Worm (Caenorhabditis elegans) whole organism, L3 larva: ENCODE data around the gene F09F9.1.

ENCODE experiments used
- R02D3.7 ChIP-seq: fragments of 150-350 bp; optimal IDR thresholded peaks from 2 replicates; lab custom pipeline; 2014; ENCODE audit warnings: missing biosample characterization, missing genetic modification characterization
- ZK546.5 ChIP-seq: sonication (generic microtip); optimal IDR thresholded peaks from 2 replicates; lab custom pipeline; 2017; ENCODE audit warnings: missing biosample characterization, missing genetic modification characterization
- aly-2 ChIP-seq: fragments of 150-350 bp; optimal IDR thresholded peaks from 2 replicates; lab custom pipeline; 2014; ENCODE audit warnings: missing biosample characterization, missing genetic modification characterization
- ama-1 ChIP-seq: fragments of 150-350 bp; optimal IDR thresholded peaks from 2 replicates; lab custom pipeline; 2018
- ceh-16 ChIP-seq: sonication (generic microtip); optimal IDR thresholded peaks from 2 replicates; lab custom pipeline; 2017; ENCODE audit warnings: missing biosample characterization, missing genetic modification characterization
- ceh-28 ChIP-seq: fragments of 150-350 bp; optimal IDR thresholded peaks from 2 replicates; lab custom pipeline; 2014; ENCODE audit warnings: missing biosample characterization, missing genetic modification reagents, missing genetic modification characterization
- ceh-82 ChIP-seq: fragments of 150-350 bp; optimal IDR thresholded peaks from 2 replicates; lab custom pipeline; 2014; ENCODE audit warnings: missing biosample characterization, missing genetic modification characterization
- egl-5 ChIP-seq: fragments of 150-350 bp; optimal IDR thresholded peaks from 2 replicates; lab custom pipeline; 2017; ENCODE audit warnings: missing biosample characterization, missing genetic modification reagents, missing genetic modification characterization, inconsistent platforms
- elt-2 ChIP-seq: sonication (generic microtip); optimal IDR thresholded peaks from 2 replicates; lab custom pipeline; 2016; ENCODE audit warnings: missing genetic modification reagents, mild to moderate bottlenecking, missing genetic modification characterization, missing compliant biosample characterization
- elt-3 ChIP-seq, 3 experiments: fragments of 150-350 bp in 1 of 3; sonication (generic microtip) in 2 of 3; optimal IDR thresholded peaks; 2 replicates in 2 of 3; 4 replicates in 1 of 3; lab custom pipeline; 2014 to 2017; ENCODE audit warnings: missing biosample characterization in 3 of 3, missing genetic modification characterization in 3 of 3
- fkh-10 ChIP-seq: sonication (generic microtip); optimal IDR thresholded peaks from 2 replicates; lab custom pipeline; 2017; ENCODE audit warnings: missing biosample characterization, missing genetic modification reagents, missing genetic modification characterization
- fkh-2 ChIP-seq: fragments of 150-350 bp; optimal IDR thresholded peaks from 2 replicates; lab custom pipeline; 2014; ENCODE audit warnings: missing biosample characterization, missing genetic modification reagents, missing genetic modification characterization
- fos-1 ChIP-seq: fragments of 150-350 bp; optimal IDR thresholded peaks from 2 replicates; lab custom pipeline; 2014; ENCODE audit warnings: missing biosample characterization, missing genetic modification characterization
- hmg-11 ChIP-seq: sonication (generic microtip); optimal IDR thresholded peaks from 2 replicates; lab custom pipeline; 2016; ENCODE audit warnings: missing genetic modification characterization, missing compliant biosample characterization
- jun-1 ChIP-seq: fragments of 150-350 bp; optimal IDR thresholded peaks from 2 replicates; lab custom pipeline; 2014; ENCODE audit warnings: missing biosample characterization, missing genetic modification reagents, missing genetic modification characterization
- lin-39 ChIP-seq: fragments of 150-350 bp; optimal IDR thresholded peaks from 2 replicates; lab custom pipeline; 2018; ENCODE audit warnings: missing biosample characterization, missing genetic modification reagents, missing genetic modification characterization
- lsy-12 ChIP-seq: sonication (generic microtip); optimal IDR thresholded peaks from 2 replicates; lab custom pipeline; 2016; ENCODE audit warnings: mild to moderate bottlenecking, missing genetic modification characterization, missing compliant biosample characterization
- mdl-1 ChIP-seq: fragments of 150-350 bp; optimal IDR thresholded peaks from 2 replicates; lab custom pipeline; 2014; ENCODE audit warnings: missing biosample characterization, missing genetic modification characterization
- mml-1 ChIP-seq: fragments of 150-350 bp; sonication (generic microtip); optimal IDR thresholded peaks from 3 replicates; lab custom pipeline; 2014; ENCODE audit warnings: missing biosample characterization, missing genetic modification characterization
- nfya-1 ChIP-seq: sonication (generic microtip); optimal IDR thresholded peaks from 2 replicates; lab custom pipeline; 2017; ENCODE audit warnings: missing genetic modification characterization, mild to moderate bottlenecking, missing compliant biosample characterization, antibody characterized with exemption, moderate library complexity; ENCODE audit not compliant: insufficient read depth
- nhr-11 ChIP-seq: fragments of 150-350 bp; optimal IDR thresholded peaks from 2 replicates; lab custom pipeline; 2014; ENCODE audit warnings: missing biosample characterization, missing genetic modification characterization
- nhr-23 ChIP-seq: fragments of 150-350 bp; optimal IDR thresholded peaks from 2 replicates; lab custom pipeline; 2014; ENCODE audit warnings: missing biosample characterization, missing genetic modification reagents, missing genetic modification characterization
- nhr-237 ChIP-seq: fragments of 150-350 bp; optimal IDR thresholded peaks from 2 replicates; lab custom pipeline; 2014; ENCODE audit warnings: missing biosample characterization, missing genetic modification characterization
- nhr-25 ChIP-seq: sonication (generic microtip); optimal IDR thresholded peaks from 2 replicates; lab custom pipeline; 2017; ENCODE audit warnings: missing biosample characterization, missing genetic modification characterization
- nhr-28 ChIP-seq: fragments of 150-350 bp; optimal IDR thresholded peaks from 2 replicates; lab custom pipeline; 2014; ENCODE audit warnings: missing biosample characterization, missing genetic modification characterization
- nhr-43 ChIP-seq: sonication (generic microtip); optimal IDR thresholded peaks from 2 replicates; lab custom pipeline; 2016; ENCODE audit warnings: mild to moderate bottlenecking, missing genetic modification characterization, missing compliant biosample characterization; ENCODE audit not compliant: poor library complexity, severe bottlenecking
- nhr-76 ChIP-seq: fragments of 150-350 bp; sonication (generic microtip); optimal IDR thresholded peaks from 5 replicates; lab custom pipeline; 2014; ENCODE audit warnings: missing biosample characterization, missing genetic modification characterization
- nhr-77 ChIP-seq: fragments of 150-350 bp; optimal IDR thresholded peaks from 2 replicates; lab custom pipeline; 2014; ENCODE audit warnings: missing biosample characterization, missing genetic modification characterization
- pha-4 ChIP-seq: fragments of 150-350 bp; optimal IDR thresholded peaks from 2 replicates; lab custom pipeline; 2014; ENCODE audit warnings: missing biosample characterization, missing genetic modification reagents, missing genetic modification characterization
- pqm-1 ChIP-seq: fragments of 150-350 bp; optimal IDR thresholded peaks from 2 replicates; lab custom pipeline; 2017; ENCODE audit warnings: missing biosample characterization, missing genetic modification characterization, inconsistent platforms
- sea-2 ChIP-seq: fragments of 150-350 bp; sonication (generic microtip); optimal IDR thresholded peaks from 4 replicates; lab custom pipeline; 2014; ENCODE audit warnings: missing biosample characterization, missing genetic modification reagents, missing genetic modification characterization
- skn-1 ChIP-seq: fragments of 150-350 bp; optimal IDR thresholded peaks from 2 replicates; lab custom pipeline; 2014; ENCODE audit warnings: missing biosample characterization, missing genetic modification characterization
- tbx-2 ChIP-seq: sonication (generic microtip); optimal IDR thresholded peaks from 2 replicates; lab custom pipeline; 2016; ENCODE audit warnings: mild to moderate bottlenecking, missing genetic modification characterization, missing compliant biosample characterization
- unc-39 ChIP-seq: sonication (generic microtip); optimal IDR thresholded peaks from 4 replicates; lab custom pipeline; 2017; ENCODE audit warnings: missing biosample characterization, missing genetic modification characterization
- unc-62 ChIP-seq: fragments of 150-350 bp; sonication (generic microtip); optimal IDR thresholded peaks from 4 replicates; lab custom pipeline; 2014; ENCODE audit warnings: missing biosample characterization, missing genetic modification reagents, missing genetic modification characterization
- ztf-11 ChIP-seq: fragments of 150-350 bp; optimal IDR thresholded peaks from 2 replicates; lab custom pipeline; 2014; ENCODE audit warnings: missing biosample characterization, missing genetic modification characterization
- ztf-4 ChIP-seq: fragments of 150-350 bp; optimal IDR thresholded peaks from 2 replicates; lab custom pipeline; 2014; ENCODE audit warnings: missing biosample characterization, missing genetic modification characterization

Gene F09F9.1

ce11 chrX:4145051-4145826, 30.1 kb downstream of the F09F9.1 start:
- peak; percentile 57 for TF ChIP-seq nfya-1 (tag; lab: Kevin White, UChicago)
- peak; percentile 61 for TF ChIP-seq nhr-11 (tag; lab: Kevin White, UChicago)
- peak; percentile 68 for TF ChIP-seq pha-4 (tag; lab: Kevin White, UChicago)
- peak; percentile 73 for TF ChIP-seq nhr-23 (tag; lab: Kevin White, UChicago)
- TF ChIP-seq nhr-77 (tag; lab: Kevin White, UChicago): no peak
- no peak for TF ChIP-seq nhr-237
- TF ChIP-seq nhr-28 (tag; lab: Kevin White, UChicago): no peak
- TF ChIP-seq nhr-43 (tag; lab: Kevin White, UChicago): peak; percentile 64
- TF ChIP-seq mdl-1 (tag; lab: Kevin White, UChicago): peak; percentile 88
- peak; percentile 24 for TF ChIP-seq egl-5 (tag; lab: Kevin White, UChicago)
- no peak for TF ChIP-seq nhr-76
- peak; percentile 8 for TF ChIP-seq ceh-82 (tag; lab: Kevin White, UChicago)
- peak; percentile 27 for TF ChIP-seq pqm-1 (tag; lab: Kevin White, UChicago)
- peak; percentile 14 for TF ChIP-seq jun-1 (tag; lab: Kevin White, UChicago)
- no peak for TF ChIP-seq ztf-4 (tag; lab: Kevin White, UChicago)
- TF ChIP-seq ceh-28 (tag; lab: Kevin White, UChicago): peak; percentile 68
- no peak for TF ChIP-seq aly-2
- TF ChIP-seq fkh-10 (GFP tag; lab: Kevin White, UChicago): peak; percentile 29
- no peak for TF ChIP-seq fkh-2 (tag; lab: Kevin White, UChicago)
- TF ChIP-seq nhr-25 (tag; lab: Kevin White, UChicago): peak; percentile 50
- no peak for TF ChIP-seq ZK546.5
- TF ChIP-seq sea-2 (GFP tag; lab: Kevin White, UChicago): peak; percentile 89
- TF ChIP-seq unc-62: peak; percentile 54
- TF ChIP-seq unc-39 (tag; lab: Kevin White, UChicago): no peak
- peak; percentile 82 for TF ChIP-seq skn-1
- TF ChIP-seq lin-39 (tag; lab: Kevin White, UChicago): peak; percentile 84
- peak; percentile 86 for TF ChIP-seq ama-1 (lab: Kevin White, UChicago)
- TF ChIP-seq tbx-2 (tag; lab: Kevin White, UChicago): peak; percentile 36
- no peak for TF ChIP-seq ceh-16 (tag; lab: Kevin White, UChicago)
- peak; percentile 50 for TF ChIP-seq hmg-11
- TF ChIP-seq fos-1 (tag; lab: Kevin White, UChicago): peak; percentile 71
- TF ChIP-seq elt-2 (tag; lab: Kevin White, UChicago): peak; percentile 86
- peak in 1 of 3 experiments; percentile 13 for TF ChIP-seq elt-3 (tag; optimal IDR thresholded peaks at IDR 0.05; lab: Kevin White, UChicago)

ce11 chrX:4146046-4146445, 30.9 kb downstream of the F09F9.1 start:
- TF ChIP-seq mml-1 (tag; lab: Kevin White, UChicago) (peak; percentile 59), nhr-43 (tag; lab: Kevin White, UChicago) (peak; percentile 42), ama-1 (lab: Kevin White, UChicago) (peak; percentile 62), unc-39 (tag; lab: Kevin White, UChicago) (no peak), ceh-28 (tag; lab: Kevin White, UChicago) (no peak), nhr-23 (tag; lab: Kevin White, UChicago) (peak; percentile 44)

ce11 chrX:4146798-4147543, 31.8 kb downstream of the F09F9.1 start:
- TF ChIP-seq nhr-11 (tag; lab: Kevin White, UChicago): no peak
- peak; percentile 79 for TF ChIP-seq ama-1 (lab: Kevin White, UChicago)
- peak; percentile 16 for TF ChIP-seq nhr-25 (tag; lab: Kevin White, UChicago)
- TF ChIP-seq ztf-11: no peak
- TF ChIP-seq lsy-12 (tag; lab: Kevin White, UChicago): peak; percentile 24
- TF ChIP-seq nhr-43 (tag; lab: Kevin White, UChicago): peak; percentile 73
- TF ChIP-seq sea-2 (GFP tag; lab: Kevin White, UChicago): no peak
- TF ChIP-seq R02D3.7 (tag; lab: Kevin White, UChicago): no peak
